Worm (Caenorhabditis elegans): ENCODE measurements around the gene Y46D2A.2.

DNA sequence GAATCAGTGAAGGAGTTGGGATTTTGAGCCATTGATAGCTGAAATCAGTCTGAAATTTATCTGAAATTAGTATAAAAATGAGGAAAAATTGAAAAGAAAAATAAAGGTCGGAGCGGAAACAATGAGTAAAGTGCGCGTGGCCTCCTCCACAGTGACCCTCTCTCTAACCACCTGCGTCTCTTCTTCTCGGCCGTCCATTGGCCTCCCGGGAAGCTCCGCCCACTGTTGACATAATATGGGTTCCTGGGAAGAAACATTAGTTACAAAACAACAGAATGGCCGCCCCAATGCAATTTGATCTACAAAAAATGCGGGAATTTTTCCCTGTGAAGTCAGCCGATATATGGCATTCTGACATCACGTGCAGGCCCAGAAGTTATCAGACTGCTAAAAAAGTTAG lies 47.0 kb upstream of the Y46D2A.2 start, which contains the start of gene Y49F6C.8:
- TF ChIP-seq him-1 (tag; optimal IDR thresholded peaks at IDR 0.05) = no peak
- TF ChIP-seq dao-5 (tag; optimal IDR thresholded peaks at IDR 0.05) = no peak
- no peak for TF ChIP-seq W03F9.2 (tag; optimal IDR thresholded peaks at IDR 0.05)

Measured in whole organism, L4/young adult.